Worm (Caenorhabditis elegans) whole organism, L3 larva: ENCODE measurements around the gene srh-100.

Experiments used
- R02D3.7 ChIP-seq: fragments of 150-350 bp; optimal IDR thresholded peaks from 2 replicates; lab custom pipeline; 2014; ENCODE audit warnings: missing biosample characterization, missing genetic modification characterization
- ZK546.5 ChIP-seq: sonication (generic microtip); optimal IDR thresholded peaks from 2 replicates; lab custom pipeline; 2017; ENCODE audit warnings: missing biosample characterization, missing genetic modification characterization
- aly-2 ChIP-seq: fragments of 150-350 bp; optimal IDR thresholded peaks from 2 replicates; lab custom pipeline; 2014; ENCODE audit warnings: missing biosample characterization, missing genetic modification characterization
- ama-1 ChIP-seq: fragments of 150-350 bp; optimal IDR thresholded peaks from 2 replicates; lab custom pipeline; 2018
- ceh-16 ChIP-seq: sonication (generic microtip); optimal IDR thresholded peaks from 2 replicates; lab custom pipeline; 2017; ENCODE audit warnings: missing biosample characterization, missing genetic modification characterization
- ceh-28 ChIP-seq: fragments of 150-350 bp; optimal IDR thresholded peaks from 2 replicates; lab custom pipeline; 2014; ENCODE audit warnings: missing biosample characterization, missing genetic modification reagents, missing genetic modification characterization
- ceh-82 ChIP-seq: fragments of 150-350 bp; optimal IDR thresholded peaks from 2 replicates; lab custom pipeline; 2014; ENCODE audit warnings: missing biosample characterization, missing genetic modification characterization
- daf-12 ChIP-seq: fragments of 150-350 bp; optimal IDR thresholded peaks from 2 replicates; lab custom pipeline; 2014; ENCODE audit warnings: missing biosample characterization, missing genetic modification reagents, missing genetic modification characterization
- egl-27 ChIP-seq: sonication (generic microtip); optimal IDR thresholded peaks from 4 replicates; lab custom pipeline; 2017; ENCODE audit warnings: missing biosample characterization, missing genetic modification reagents, missing genetic modification characterization
- elt-2 ChIP-seq: sonication (generic microtip); optimal IDR thresholded peaks from 2 replicates; lab custom pipeline; 2016; ENCODE audit warnings: missing genetic modification reagents, mild to moderate bottlenecking, missing genetic modification characterization, missing compliant biosample characterization
- eor-1 ChIP-seq, 2 experiments: fragments of 150-350 bp; optimal IDR thresholded peaks; 2 replicates each; lab custom pipeline; 2014 to 2018; ENCODE audit warnings: missing biosample characterization in 2 of 2, missing genetic modification characterization in 2 of 2
- fkh-2 ChIP-seq: fragments of 150-350 bp; optimal IDR thresholded peaks from 2 replicates; lab custom pipeline; 2014; ENCODE audit warnings: missing biosample characterization, missing genetic modification reagents, missing genetic modification characterization
- fos-1 ChIP-seq: fragments of 150-350 bp; optimal IDR thresholded peaks from 2 replicates; lab custom pipeline; 2014; ENCODE audit warnings: missing biosample characterization, missing genetic modification characterization
- hmg-11 ChIP-seq: sonication (generic microtip); optimal IDR thresholded peaks from 2 replicates; lab custom pipeline; 2016; ENCODE audit warnings: missing genetic modification characterization, missing compliant biosample characterization
- jun-1 ChIP-seq: fragments of 150-350 bp; optimal IDR thresholded peaks from 2 replicates; lab custom pipeline; 2014; ENCODE audit warnings: missing biosample characterization, missing genetic modification reagents, missing genetic modification characterization
- lin-39 ChIP-seq: fragments of 150-350 bp; optimal IDR thresholded peaks from 2 replicates; lab custom pipeline; 2018; ENCODE audit warnings: missing biosample characterization, missing genetic modification reagents, missing genetic modification characterization
- lsy-12 ChIP-seq: sonication (generic microtip); optimal IDR thresholded peaks from 2 replicates; lab custom pipeline; 2016; ENCODE audit warnings: mild to moderate bottlenecking, missing genetic modification characterization, missing compliant biosample characterization
- mdl-1 ChIP-seq: fragments of 150-350 bp; optimal IDR thresholded peaks from 2 replicates; lab custom pipeline; 2014; ENCODE audit warnings: missing biosample characterization, missing genetic modification characterization
- mml-1 ChIP-seq: fragments of 150-350 bp; sonication (generic microtip); optimal IDR thresholded peaks from 3 replicates; lab custom pipeline; 2014; ENCODE audit warnings: missing biosample characterization, missing genetic modification characterization
- nfya-1 ChIP-seq: sonication (generic microtip); optimal IDR thresholded peaks from 2 replicates; lab custom pipeline; 2017; ENCODE audit warnings: missing genetic modification characterization, mild to moderate bottlenecking, missing compliant biosample characterization, antibody characterized with exemption, moderate library complexity; ENCODE audit not compliant: insufficient read depth
- nhr-23 ChIP-seq: fragments of 150-350 bp; optimal IDR thresholded peaks from 2 replicates; lab custom pipeline; 2014; ENCODE audit warnings: missing biosample characterization, missing genetic modification reagents, missing genetic modification characterization
- nhr-237 ChIP-seq: fragments of 150-350 bp; optimal IDR thresholded peaks from 2 replicates; lab custom pipeline; 2014; ENCODE audit warnings: missing biosample characterization, missing genetic modification characterization
- nhr-25 ChIP-seq: sonication (generic microtip); optimal IDR thresholded peaks from 2 replicates; lab custom pipeline; 2017; ENCODE audit warnings: missing biosample characterization, missing genetic modification characterization
- nhr-28 ChIP-seq: fragments of 150-350 bp; optimal IDR thresholded peaks from 2 replicates; lab custom pipeline; 2014; ENCODE audit warnings: missing biosample characterization, missing genetic modification characterization
- nhr-43 ChIP-seq: sonication (generic microtip); optimal IDR thresholded peaks from 2 replicates; lab custom pipeline; 2016; ENCODE audit warnings: mild to moderate bottlenecking, missing genetic modification characterization, missing compliant biosample characterization; ENCODE audit not compliant: poor library complexity, severe bottlenecking
- nhr-67 ChIP-seq: fragments of 150-350 bp; optimal IDR thresholded peaks from 2 replicates; lab custom pipeline; 2014; ENCODE audit warnings: missing biosample characterization, missing genetic modification characterization
- nhr-76 ChIP-seq: fragments of 150-350 bp; sonication (generic microtip); optimal IDR thresholded peaks from 5 replicates; lab custom pipeline; 2014; ENCODE audit warnings: missing biosample characterization, missing genetic modification characterization
- pha-4 ChIP-seq: fragments of 150-350 bp; optimal IDR thresholded peaks from 2 replicates; lab custom pipeline; 2014; ENCODE audit warnings: missing biosample characterization, missing genetic modification reagents, missing genetic modification characterization
- pqm-1 ChIP-seq: fragments of 150-350 bp; optimal IDR thresholded peaks from 2 replicates; lab custom pipeline; 2017; ENCODE audit warnings: missing biosample characterization, missing genetic modification characterization, inconsistent platforms
- sea-2 ChIP-seq: fragments of 150-350 bp; sonication (generic microtip); optimal IDR thresholded peaks from 4 replicates; lab custom pipeline; 2014; ENCODE audit warnings: missing biosample characterization, missing genetic modification reagents, missing genetic modification characterization
- skn-1 ChIP-seq: fragments of 150-350 bp; optimal IDR thresholded peaks from 2 replicates; lab custom pipeline; 2014; ENCODE audit warnings: missing biosample characterization, missing genetic modification characterization
- tbx-2 ChIP-seq: sonication (generic microtip); optimal IDR thresholded peaks from 2 replicates; lab custom pipeline; 2016; ENCODE audit warnings: mild to moderate bottlenecking, missing genetic modification characterization, missing compliant biosample characterization
- unc-39 ChIP-seq: sonication (generic microtip); optimal IDR thresholded peaks from 4 replicates; lab custom pipeline; 2017; ENCODE audit warnings: missing biosample characterization, missing genetic modification characterization
- unc-62 ChIP-seq: fragments of 150-350 bp; sonication (generic microtip); optimal IDR thresholded peaks from 4 replicates; lab custom pipeline; 2014; ENCODE audit warnings: missing biosample characterization, missing genetic modification reagents, missing genetic modification characterization
- zag-1 ChIP-seq: fragments of 150-350 bp; optimal IDR thresholded peaks from 2 replicates; lab custom pipeline; 2014; ENCODE audit warnings: missing biosample characterization, missing genetic modification characterization
- ztf-11 ChIP-seq: fragments of 150-350 bp; optimal IDR thresholded peaks from 2 replicates; lab custom pipeline; 2014; ENCODE audit warnings: missing biosample characterization, missing genetic modification characterization

srh-100 gene

ce11 chrII:3750685-3751084, 36.2 kb upstream of the srh-100 start, which contains the start of gene fbxb-91:
TSS of gene fbxb-91 (minus strand) at chrII:3750785.
- TF ChIP-seq egl-27 (tag; lab: Kevin White, UChicago) (no peak), nhr-76 (tag; lab: Kevin White, UChicago) (no peak), hmg-11 (tag; lab: Kevin White, UChicago) (no peak), mdl-1 (tag; lab: Kevin White, UChicago) (no peak), eor-1 (tag; optimal IDR thresholded peaks at IDR 0.05; lab: Kevin White, UChicago) (no peak), ztf-11 (tag; lab: Kevin White, UChicago) (no peak), jun-1 (no peak), fos-1 (tag; lab: Kevin White, UChicago) (no peak), sea-2 (GFP tag; lab: Kevin White, UChicago) (no peak), mml-1 (tag; lab: Kevin White, UChicago) (no peak), nhr-43 (tag; lab: Kevin White, UChicago) (no peak), lsy-12 (tag; lab: Kevin White, UChicago) (no peak), ama-1 (lab: Kevin White, UChicago) (no peak)

- TF ChIP-seq nhr-25 (tag; lab: Kevin White, UChicago), result no peak
- TF ChIP-seq unc-62 (GFP tag; lab: Kevin White, UChicago), result no peak
- no peak for TF ChIP-seq nfya-1 (tag; lab: Kevin White, UChicago)
- no peak for TF ChIP-seq elt-2 (tag; lab: Kevin White, UChicago)
- TF ChIP-seq ztf-11 (tag; lab: Kevin White, UChicago), result no peak
- no peak for TF ChIP-seq nhr-23 (tag; lab: Kevin White, UChicago)
- TF ChIP-seq tbx-2, result no peak
- TF ChIP-seq lin-39, result no peak
- no peak for TF ChIP-seq ceh-16
- TF ChIP-seq zag-1 (tag; lab: Kevin White, UChicago), result no peak
- no peak for TF ChIP-seq pha-4 (tag; lab: Kevin White, UChicago)
- TF ChIP-seq ZK546.5 (tag; lab: Kevin White, UChicago), result no peak
These were observed 34.2 kb upstream of the srh-100 start, which contains the start of gene fbxb-90 for ce11 chrII:3748719-3749118. TSS of gene fbxb-90 (minus strand) at chrII:3748819.

- TF ChIP-seq ceh-28 (no peak), ceh-82 (no peak), nhr-67 (tag; lab: Kevin White, UChicago) (no peak)
These were observed 32.9 kb upstream of the srh-100 start, which contains the start of gene fbxb-92 for ce11 chrII:3747405-3747804. TSS of gene fbxb-92 (minus strand) at chrII:3747505.

ce11 chrII:3743684-3744200, 29.2 kb upstream of the srh-100 start, which contains the start of gene nta-1:
TSS of gene nta-1 (minus strand) at chrII:3743814.
- TF ChIP-seq unc-39 (tag; lab: Kevin White, UChicago) (no peak), aly-2 (tag; lab: Kevin White, UChicago) (no peak), hmg-11 (tag; lab: Kevin White, UChicago) (no peak), pha-4 (tag; lab: Kevin White, UChicago) (peak; percentile 76), R02D3.7 (tag; lab: Kevin White, UChicago) (no peak), elt-2 (tag; lab: Kevin White, UChicago) (peak; percentile 24), nhr-28 (tag; lab: Kevin White, UChicago) (no peak), daf-12 (no peak), ceh-82 (no peak), skn-1 (tag; lab: Kevin White, UChicago) (no peak), ceh-16 (no peak), fkh-2 (tag; lab: Kevin White, UChicago) (no peak), nhr-237 (tag; lab: Kevin White, UChicago) (no peak), ZK546.5 (tag; lab: Kevin White, UChicago) (no peak), pqm-1 (tag; lab: Kevin White, UChicago) (peak; percentile 51)
